Worm (Caenorhabditis elegans): ENCODE measurements around the gene sra-29.

ce11 chrII:6582758-6583157 lies 7.2 kb upstream of the sra-29 start, which contains the start of gene C56C10.4:
- TF ChIP-seq nhr-28 (tag; optimal IDR thresholded peaks at IDR 0.05): no peak
- TF ChIP-seq ceh-83 (GFP tag; optimal IDR thresholded peaks at IDR 0.05): no peak
- TF ChIP-seq ztf-11 (tag; optimal IDR thresholded peaks at IDR 0.05): no peak
- no peak for TF ChIP-seq lin-13 (tag; optimal IDR thresholded peaks at IDR 0.05)
- TF ChIP-seq nhr-12 (tag; optimal IDR thresholded peaks at IDR 0.05): no peak
- TF ChIP-seq snpc-4 (tag; optimal IDR thresholded peaks at IDR 0.05): no peak
- TF ChIP-seq pha-4 (tag; optimal IDR thresholded peaks at IDR 0.05): no peak
- no peak for TF ChIP-seq cnd-1 (tag; optimal IDR thresholded peaks at IDR 0.05)
- TF ChIP-seq mep-1 (tag; optimal IDR thresholded peaks at IDR 0.05): no peak
- no peak for TF ChIP-seq nhr-237 (tag; optimal IDR thresholded peaks at IDR 0.05)
- no peak for TF ChIP-seq ces-1 (GFP tag; optimal IDR thresholded peaks at IDR 0.05)
- no peak for TF ChIP-seq blmp-1 (tag; optimal IDR thresholded peaks at IDR 0.05)
- no peak for TF ChIP-seq unc-62 (GFP tag; optimal IDR thresholded peaks at IDR 0.05)
